Fruit fly (Drosophila melanogaster): Measurements from ENCODE around the gene CG1907.

The CG1907 gene

dm6 chr3R:29618515-29619157, at the start of gene CG1907 (continued):
- TF ChIP-seq OdsH (GFP tag; optimal IDR thresholded peaks at IDR 0.05) (peak; percentile 97), Sox102F (GFP tag; optimal IDR thresholded peaks at IDR 0.05) (peak; percentile 93), salr (GFP tag; optimal IDR thresholded peaks at IDR 0.05) (peak; percentile 84 to 96), CG11294 (GFP tag; IDR thresholded peaks at IDR 0.05) (peak; percentile 96), net (GFP tag; optimal IDR thresholded peaks at IDR 0.05) (peak; percentile 96), Eip93F (GFP tag; optimal IDR thresholded peaks at IDR 0.05) (peak; percentile 88), Smox (GFP tag; optimal IDR thresholded peaks at IDR 0.05) (peak; percentile 91), CG16779 (tag; optimal IDR thresholded peaks at IDR 0.05) (peak; percentile 94), CG31627 (GFP tag; optimal IDR thresholded peaks at IDR 0.05) (peak; percentile 91)

- TF ChIP-seq fkh (GFP tag; optimal IDR thresholded peaks at IDR 0.05) (no peak), topi (GFP tag; optimal IDR thresholded peaks at IDR 0.05) (no peak), CG3032 (tag; optimal IDR thresholded peaks at IDR 0.05) (peak; percentile 75), CG11762 (GFP tag; optimal IDR thresholded peaks at IDR 0.05; ENCODE audit: insufficient read depth) (no peak), CG15336 (GFP tag; IDR thresholded peaks at IDR 0.05) (peak; percentile 64), CG1621 (tag; optimal IDR thresholded peaks at IDR 0.05) (peak; percentile 4), CG6808 (GFP tag; optimal IDR thresholded peaks at IDR 0.05) (peak; percentile 65), dsx (GFP tag; optimal IDR thresholded peaks at IDR 0.05; ENCODE audit: poor library complexity, severe bottlenecking) (peak; percentile 57), CG4318 (GFP tag; optimal IDR thresholded peaks at IDR 0.05) (no peak), CG6276 (GFP tag; optimal IDR thresholded peaks at IDR 0.05) (peak; percentile 36), CG8119 (GFP tag; IDR thresholded peaks at IDR 0.05) (peak; percentile 62), CG6854 (GFP tag; optimal IDR thresholded peaks at IDR 0.05) (no peak), CG7368 (GFP tag; optimal IDR thresholded peaks at IDR 0.05) (no peak), esn (GFP tag; optimal IDR thresholded peaks at IDR 0.05) (no peak), eg (GFP tag; IDR thresholded peaks at IDR 0.05) (peak; percentile 37; the same call in 1 of the 3 replicates), ss (GFP tag; optimal IDR thresholded peaks at IDR 0.05) (peak; percentile 66 to 70), Smox (GFP tag; optimal IDR thresholded peaks at IDR 0.05) (no peak), Hr39 (GFP tag; optimal IDR thresholded peaks at IDR 0.05) (no peak), CG32006 (GFP tag; optimal IDR thresholded peaks at IDR 0.05) (peak; percentile 69), spab (GFP tag; optimal IDR thresholded peaks at IDR 0.05) (peak; percentile 60), Gug (GFP tag; IDR thresholded peaks at IDR 0.05) (0 out of 2 replicates have a peak, but pooled peaks have one; percentile 30), net (GFP tag; optimal IDR thresholded peaks at IDR 0.05) (peak; percentile 15), dac (GFP tag; optimal IDR thresholded peaks at IDR 0.05) (no peak), Sox14 (GFP tag; optimal IDR thresholded peaks at IDR 0.05) (peak; percentile 22), CG11902 (GFP tag; optimal IDR thresholded peaks at IDR 0.05) (no peak), CG16779 (tag; optimal IDR thresholded peaks at IDR 0.05) (no peak), Hr38 (GFP tag; optimal IDR thresholded peaks at IDR 0.05) (no peak), Blimp-1 (GFP tag; optimal IDR thresholded peaks at IDR 0.05) (no peak), CG6792 (GFP tag; optimal IDR thresholded peaks at IDR 0.05) (peak; percentile 27), CG11294 (GFP tag; IDR thresholded peaks at IDR 0.05) (no peak), fd85E (GFP tag; optimal IDR thresholded peaks at IDR 0.05) (no peak), svp (GFP tag) (peak; percentile 44), Sox15 (GFP tag; optimal IDR thresholded peaks at IDR 0.05) (no peak), Ets96B (tag; optimal IDR thresholded peaks at IDR 0.05) (peak; percentile 73), Eip75B (GFP tag; optimal IDR thresholded peaks at IDR 0.05) (peak; percentile 17), achi (GFP tag; optimal IDR thresholded peaks at IDR 0.05) (peak; percentile 56), pdm3 (GFP tag; optimal IDR thresholded peaks at IDR 0.05) (no peak), acj6 (GFP tag; optimal IDR thresholded peaks at IDR 0.05) (peak; percentile 40), CG9139 (GFP tag; optimal IDR thresholded peaks at IDR 0.05) (no peak), Ets21C (GFP tag; optimal IDR thresholded peaks at IDR 0.05) (no peak), Sox102F (GFP tag; optimal IDR thresholded peaks at IDR 0.05) (no peak), CG8319 (GFP tag; optimal IDR thresholded peaks at IDR 0.05) (no peak), CG34406 (GFP tag; optimal IDR thresholded peaks at IDR 0.05) (no peak)
Measured at dm6 chr3R:29570239-29570814, 48.5 kb upstream of the CG1907 start.
